Worm (Caenorhabditis elegans) whole organism, mixed stage, embryonic: ENCODE measurements around the gene str-8.

Source experiments
- nhr-28 ChIP-seq: fragments of 150-350 bp; optimal IDR thresholded peaks from 2 replicates; lab custom pipeline; 2014; ENCODE audit warnings: missing biosample characterization, missing genetic modification characterization
- nhr-76 ChIP-seq: sonication (generic microtip); optimal IDR thresholded peaks from 2 replicates; lab custom pipeline; 2017; ENCODE audit warnings: missing biosample characterization, missing genetic modification characterization

DNA sequence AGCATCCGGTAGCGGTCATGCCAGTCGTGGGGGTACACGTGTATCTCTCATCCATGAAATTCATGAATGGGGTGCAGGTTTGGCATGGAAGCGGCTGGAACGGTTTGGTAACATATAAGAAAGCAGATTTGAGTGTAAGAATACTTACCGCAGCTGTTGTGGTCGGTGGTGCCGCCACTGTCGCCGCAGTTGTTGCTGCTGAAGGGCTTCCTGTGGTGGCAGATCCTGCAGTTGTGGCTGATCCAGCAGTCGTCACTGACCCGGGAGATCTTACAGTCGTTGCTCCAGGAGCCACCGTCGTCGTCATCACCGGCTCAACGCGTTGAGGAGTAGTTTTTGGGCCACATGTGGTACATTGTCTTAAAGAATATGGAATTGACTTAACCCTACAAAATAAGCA lies 21.8 kb upstream of the str-8 start:
- TF ChIP-seq nhr-28 (tag; lab: Kevin White, UChicago) (no peak), nhr-76 (tag; lab: Kevin White, UChicago) (no peak)
